Fruit fly (Drosophila melanogaster) Kc167 (cell line): ENCODE results near the gene CG14024.

ENCODE experiments used
- Myc ChIP-seq: fragments of >200 bp; optimal IDR thresholded peaks from 2 replicates; lab custom pipeline; 2017; ENCODE audit warnings: missing external identifiers
- Sin3A ChIP-seq: fragments of >200 bp; optimal IDR thresholded peaks from 2 replicates; lab custom pipeline; 2018; ENCODE audit warnings: missing external identifiers
- h ChIP-seq: fragments of >200 bp; optimal IDR thresholded peaks from 3 replicates; lab custom pipeline; 2018; ENCODE audit warnings: missing external identifiers
- psq ChIP-seq: fragments of >200 bp; optimal IDR thresholded peaks from 2 replicates; lab custom pipeline; 2017; ENCODE audit warnings: missing external identifiers

DNA sequence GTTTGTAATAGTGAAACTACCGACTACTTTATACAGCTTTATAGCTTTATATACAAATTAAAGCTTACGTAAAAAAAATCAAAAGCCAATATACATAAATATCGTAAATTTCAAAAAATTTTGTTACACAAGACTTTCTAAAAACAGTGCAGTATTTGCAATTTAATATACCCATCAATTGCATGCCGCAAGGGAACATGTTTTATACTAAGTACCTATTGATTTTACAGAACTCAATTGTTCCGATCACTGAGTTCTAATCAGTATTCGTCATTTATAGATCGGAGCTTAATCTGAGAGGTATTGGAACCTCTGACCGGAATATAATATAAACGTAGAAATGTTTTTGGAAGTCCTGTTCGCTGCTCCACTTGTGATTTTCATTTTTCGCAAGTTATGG is 48.6 kb downstream of the CG14024 start, which contains the start of gene Cyp4ac2:
- no peak for TF ChIP-seq psq (lab: Kevin White, UChicago)
- TF ChIP-seq Myc (lab: Kevin White, UChicago), result no peak
- no peak for TF ChIP-seq Sin3A (lab: Kevin White, UChicago)
- TF ChIP-seq h (lab: Kevin White, UChicago), result no peak
